Fruit fly (Drosophila melanogaster) whole organism, pupa: Measurements from ENCODE around the gene mv.

Experiments used
- CG15710 ChIP-seq: fragments of 200-800 bp; sonication (Bioruptor generic); optimal IDR thresholded peaks from 2 replicates; lab custom pipeline; 2018; ENCODE audit warnings: missing biosample characterization, mild to moderate bottlenecking, missing genetic modification characterization, moderate library complexity
- CG17806 ChIP-seq: fragments of 200-800 bp; sonication (Bioruptor generic); optimal IDR thresholded peaks from 2 replicates; lab custom pipeline; 2018; ENCODE audit warnings: missing biosample characterization, mild to moderate bottlenecking, missing genetic modification characterization, moderate library complexity
- CG32121 ChIP-seq: fragments of 200-800 bp; sonication (Bioruptor generic); IDR thresholded peaks from 2 replicates; pipeline ENCODE4 v1.3.6; 2022; ENCODE audit warnings: missing biosample characterization, missing genetic modification characterization
- CG34367 ChIP-seq: fragments of 200-800 bp; sonication (Bioruptor generic); optimal IDR thresholded peaks from 2 replicates; lab custom pipeline; 2018; ENCODE audit warnings: missing biosample characterization, mild to moderate bottlenecking, missing genetic modification characterization
- CG9948 ChIP-seq: fragments of 200-800 bp; sonication (Bioruptor generic); optimal IDR thresholded peaks from 2 replicates; lab custom pipeline; 2018; ENCODE audit warnings: missing biosample characterization, mild to moderate bottlenecking, missing genetic modification characterization, moderate library complexity
- EcR ChIP-seq: fragments of 200-800 bp; sonication (Bioruptor generic); optimal IDR thresholded peaks from 3 replicates; lab custom pipeline; 2019; ENCODE audit warnings: missing biosample characterization, missing genetic modification characterization, mild to moderate bottlenecking, moderate library complexity, missing genetic modification reagents
- Ets98B ChIP-seq: fragments of 200-800 bp; sonication (Bioruptor generic); IDR thresholded peaks from 2 replicates; pipeline ENCODE4 v1.3.6; 2022; ENCODE audit warnings: missing biosample characterization, missing genetic modification characterization
- Pif1A ChIP-seq: fragments of 200-800 bp; sonication (Bioruptor generic); optimal IDR thresholded peaks from 3 replicates; lab custom pipeline; 2016; ENCODE audit warnings: missing biosample characterization, missing genetic modification characterization
- Pif1B ChIP-seq: fragments of 200-800 bp; sonication (Bioruptor generic); optimal IDR thresholded peaks from 3 replicates; lab custom pipeline; 2016; ENCODE audit warnings: missing biosample characterization, missing genetic modification characterization
- Snoo ChIP-seq: fragments of 200-800 bp; sonication (Bioruptor generic); optimal IDR thresholded peaks from 3 replicates; lab custom pipeline; 2017; ENCODE audit warnings: missing biosample characterization, mild to moderate bottlenecking, missing genetic modification characterization, inconsistent platforms
- gl ChIP-seq: fragments of 200-800 bp; sonication (Bioruptor generic); optimal IDR thresholded peaks from 2 replicates; lab custom pipeline; 2018; ENCODE audit warnings: missing biosample characterization, mild to moderate bottlenecking, missing genetic modification characterization
- rn ChIP-seq: fragments of 200-800 bp; sonication (Bioruptor generic); IDR thresholded peaks from 2 replicates; pipeline ENCODE4 v1.3.6; 2022; ENCODE audit warnings: missing biosample characterization, missing genetic modification characterization

DNA sequence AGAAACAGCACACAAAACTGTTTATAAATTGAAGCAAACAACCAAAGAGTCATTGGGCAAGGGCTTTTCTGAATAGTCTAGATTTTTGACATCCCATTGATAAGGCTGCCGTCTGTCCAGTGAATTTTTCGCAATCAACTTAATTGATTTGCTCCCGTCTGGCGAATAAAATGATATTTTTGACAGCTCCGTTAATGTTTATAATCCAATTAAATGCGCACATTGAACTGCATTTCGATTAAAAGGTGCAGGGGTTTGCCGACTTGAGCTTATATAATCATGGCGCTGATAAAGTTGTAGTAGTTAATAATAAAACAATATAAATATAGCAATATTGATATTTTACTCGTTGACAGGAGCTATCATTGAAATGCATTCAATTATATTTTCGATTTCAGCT lies 55.0 kb downstream of the mv start:
- TF ChIP-seq Pif1B (GFP tag; lab: Kevin White, UChicago) (no peak), CG9948 (tag; lab: Kevin White, UChicago) (no peak), Ets98B (GFP tag; lab: Robert Waterston, UW) (no peak), EcR (GFP tag; lab: Kevin White, UChicago) (no peak), CG17806 (tag; lab: Kevin White, UChicago) (no peak), Snoo (tag; lab: Kevin White, UChicago) (no peak), gl (tag; lab: Kevin White, UChicago) (no peak), CG15710 (tag; lab: Kevin White, UChicago) (no peak), rn (no peak), CG34367 (tag; lab: Kevin White, UChicago) (no peak), Pif1A (GFP tag; lab: Kevin White, UChicago) (no peak), CG32121 (GFP tag; lab: Robert Waterston, UW) (no peak)
